Worm (Caenorhabditis elegans): ENCODE results near the gene ogt-1.

ogt-1 gene

ce11 chrIII:7111793-7112192 is 41.8 kb downstream of the ogt-1 start, which contains the start of gene B0280.7:
TSS of gene B0280.7 (minus strand) at chrIII:7111893.
- TF ChIP-seq lin-15B (tag; optimal IDR thresholded peaks at IDR 0.05), result no peak
- TF ChIP-seq hlh-11 (tag; optimal IDR thresholded peaks at IDR 0.05), result no peak
- TF ChIP-seq zag-1 (tag; optimal IDR thresholded peaks at IDR 0.05), result no peak
- no peak for TF ChIP-seq hlh-30 (tag; optimal IDR thresholded peaks at IDR 0.05; ENCODE audit: insufficient read depth)
- no peak for TF ChIP-seq daf-12 (tag; optimal IDR thresholded peaks at IDR 0.05)
- TF ChIP-seq zip-11 (GFP tag; IDR thresholded peaks at IDR 0.05), result no peak
- no peak for TF ChIP-seq dmd-8 (GFP tag; IDR thresholded peaks at IDR 0.05)
- no peak for TF ChIP-seq nhr-102 (tag; optimal IDR thresholded peaks at IDR 0.05)
- no peak for TF ChIP-seq egl-27 (tag; optimal IDR thresholded peaks at IDR 0.05)
- TF ChIP-seq vab-7 (GFP tag; IDR thresholded peaks at IDR 0.05), result no peak
- no peak for TF ChIP-seq hif-1 (tag; optimal IDR thresholded peaks at IDR 0.05)
- no peak for TF ChIP-seq spr-1 (tag; optimal IDR thresholded peaks at IDR 0.05)
- TF ChIP-seq tra-1 (GFP tag; IDR thresholded peaks at IDR 0.05), result no peak
- TF ChIP-seq daf-8 (GFP tag; IDR thresholded peaks at IDR 0.05), result no peak
- no peak for TF ChIP-seq ces-1 (GFP tag; optimal IDR thresholded peaks at IDR 0.05)

ce11 chrIII:7107965-7108364 is 45.6 kb downstream of the ogt-1 start, which contains the start of gene odd-1:
TSS of gene odd-1 (plus strand) at chrIII:7108313.
- no peak for TF ChIP-seq daf-16 (GFP tag; optimal IDR thresholded peaks at IDR 0.05)
- peak; percentile 49 for TF ChIP-seq daf-16 (tag; optimal IDR thresholded peaks at IDR 0.05)
- TF ChIP-seq ceh-82 (tag; optimal IDR thresholded peaks at IDR 0.05), result no peak
- no peak for TF ChIP-seq zip-11 (GFP tag; IDR thresholded peaks at IDR 0.05)
- TF ChIP-seq dmd-6 (GFP tag; IDR thresholded peaks at IDR 0.05), result peak; percentile 24; the same call in 1 of the 2 replicates
- no peak for TF ChIP-seq ceh-44 (GFP tag; IDR thresholded peaks at IDR 0.05)
- peak; percentile 82 for TF ChIP-seq aha-1 (tag)
- TF ChIP-seq hlh-11 (tag; optimal IDR thresholded peaks at IDR 0.05), result peak; percentile 9
- no peak for TF ChIP-seq zfp-2 (tag; optimal IDR thresholded peaks at IDR 0.05)
- peak; percentile 30 for TF ChIP-seq nhr-28 (tag; optimal IDR thresholded peaks at IDR 0.05)
- TF ChIP-seq pqm-1 (tag; optimal IDR thresholded peaks at IDR 0.05), result peak; percentile 77
- peak; percentile 33 for TF ChIP-seq dve-1 (tag; optimal IDR thresholded peaks at IDR 0.05; ENCODE audit: insufficient read depth)

- TF ChIP-seq R02D3.7 (tag; optimal IDR thresholded peaks at IDR 0.05) (no peak), Y5F2A.4 (GFP tag; optimal IDR thresholded peaks at IDR 0.05) (no peak), D1046.2 (GFP tag; IDR thresholded peaks at IDR 0.05) (no peak), F49E8.2 (tag; optimal IDR thresholded peaks at IDR 0.05; ENCODE audit: borderline replicate concordance) (no peak), ceh-82 (tag; optimal IDR thresholded peaks at IDR 0.05) (no peak), lin-1 (GFP tag; IDR thresholded peaks at IDR 0.05) (0 out of 2 replicates have a peak, but pooled peaks have one; percentile 21), mdt-29 (GFP tag; IDR thresholded peaks at IDR 0.05) (no peak), ztf-7 (tag; optimal IDR thresholded peaks at IDR 0.05) (no peak), lin-29 (GFP tag; IDR thresholded peaks at IDR 0.05) (no peak), nhr-42 (GFP tag; IDR thresholded peaks at IDR 0.05) (no peak), dve-1 (tag; optimal IDR thresholded peaks at IDR 0.05; ENCODE audit: insufficient read depth) (no peak), nhr-25 (tag; optimal IDR thresholded peaks at IDR 0.05; ENCODE audit: borderline replicate concordance, insufficient read depth) (no peak), pqm-1 (tag; optimal IDR thresholded peaks at IDR 0.05) (peak; percentile 62), hlh-11 (tag; optimal IDR thresholded peaks at IDR 0.05) (peak; percentile 57), tra-1 (GFP tag; IDR thresholded peaks at IDR 0.05) (no peak), hmg-1.1 (GFP tag; IDR thresholded peaks at IDR 0.05) (no peak), spr-1 (tag; optimal IDR thresholded peaks at IDR 0.05) (no peak), nhr-28 (tag; optimal IDR thresholded peaks at IDR 0.05) (peak; percentile 14), daf-16 (GFP tag; optimal IDR thresholded peaks at IDR 0.05) (no peak), daf-16 (tag; optimal IDR thresholded peaks at IDR 0.05) (peak; percentile 85), nhr-6 (tag; optimal IDR thresholded peaks at IDR 0.05) (no peak), ceh-28 (tag; optimal IDR thresholded peaks at IDR 0.05) (no peak), jun-1 (tag; optimal IDR thresholded peaks at IDR 0.05) (no peak), hif-1 (tag; optimal IDR thresholded peaks at IDR 0.05) (no peak), aly-2 (tag; optimal IDR thresholded peaks at IDR 0.05) (no peak), pha-4 (GFP tag; IDR thresholded peaks at IDR 0.05) (no peak), pha-4 (tag; optimal IDR thresholded peaks at IDR 0.05) (no peak), nhr-76 (tag; optimal IDR thresholded peaks at IDR 0.05) (no peak), snpc-1.2 (GFP tag; IDR thresholded peaks at IDR 0.05) (no peak), mxl-3 (GFP tag; optimal IDR thresholded peaks at IDR 0.05) (no peak), nhr-48 (tag; optimal IDR thresholded peaks at IDR 0.05) (no peak), mep-1 (tag; optimal IDR thresholded peaks at IDR 0.05) (no peak), duxl-1 (tag; optimal IDR thresholded peaks at IDR 0.05; ENCODE audit: poor library complexity) (no peak)
Observed at ce11 chrIII:7106854-7107253, 46.7 kb downstream of the ogt-1 start.
